Worm (Caenorhabditis elegans): ENCODE measurements around the gene T16G1.4.

ce11 chrV:12905074-12905473 lies 36.6 kb downstream of the T16G1.4 start, which contains the start of gene ttr-28:
- TF ChIP-seq nhr-11 (tag; optimal IDR thresholded peaks at IDR 0.05) (no peak), Y22D7AL.16 (tag; optimal IDR thresholded peaks at IDR 0.05) (no peak), nfya-1 (tag; optimal IDR thresholded peaks at IDR 0.05) (no peak), lin-11 (tag; optimal IDR thresholded peaks at IDR 0.05) (no peak), ztf-16 (tag; optimal IDR thresholded peaks at IDR 0.05) (no peak)

Data from whole organism, late embryonic.